Fruit fly (Drosophila melanogaster) ovary, adult (tissue): ENCODE measurements around the gene CG13054.

ENCODE experiments used
- CG17801 ChIP-seq: fragments of 200-800 bp; optimal IDR thresholded peaks from 2 replicates; lab custom pipeline; 2019; ENCODE audit warnings: missing biosample characterization, mild to moderate bottlenecking, missing genetic modification characterization, moderate library complexity; ENCODE audit not compliant: partially characterized antibody

The CG13054 gene

DNA sequence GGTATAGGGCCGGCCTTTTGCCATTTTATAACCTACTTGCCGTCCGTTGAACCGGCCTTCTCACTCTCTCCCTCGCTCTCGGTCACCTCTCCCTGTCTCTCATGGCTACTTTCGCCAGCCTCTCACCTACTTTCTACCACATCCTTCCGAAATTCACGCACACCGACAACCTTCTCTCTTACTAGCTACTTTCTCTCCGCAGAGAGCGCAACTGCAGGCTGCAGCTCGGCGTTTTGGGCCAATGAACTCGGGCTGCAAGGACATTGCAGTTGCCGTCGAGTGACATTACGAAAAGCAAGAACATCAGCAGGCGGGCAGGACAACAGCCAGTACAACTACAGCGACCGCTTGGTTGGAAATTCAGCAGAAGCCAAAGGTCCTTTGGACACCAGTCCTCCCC is 15.7 kb downstream of the CG13054 start:
- TF ChIP-seq CG17801 (GFP tag; lab: Kevin White, UChicago), result no peak

DNA sequence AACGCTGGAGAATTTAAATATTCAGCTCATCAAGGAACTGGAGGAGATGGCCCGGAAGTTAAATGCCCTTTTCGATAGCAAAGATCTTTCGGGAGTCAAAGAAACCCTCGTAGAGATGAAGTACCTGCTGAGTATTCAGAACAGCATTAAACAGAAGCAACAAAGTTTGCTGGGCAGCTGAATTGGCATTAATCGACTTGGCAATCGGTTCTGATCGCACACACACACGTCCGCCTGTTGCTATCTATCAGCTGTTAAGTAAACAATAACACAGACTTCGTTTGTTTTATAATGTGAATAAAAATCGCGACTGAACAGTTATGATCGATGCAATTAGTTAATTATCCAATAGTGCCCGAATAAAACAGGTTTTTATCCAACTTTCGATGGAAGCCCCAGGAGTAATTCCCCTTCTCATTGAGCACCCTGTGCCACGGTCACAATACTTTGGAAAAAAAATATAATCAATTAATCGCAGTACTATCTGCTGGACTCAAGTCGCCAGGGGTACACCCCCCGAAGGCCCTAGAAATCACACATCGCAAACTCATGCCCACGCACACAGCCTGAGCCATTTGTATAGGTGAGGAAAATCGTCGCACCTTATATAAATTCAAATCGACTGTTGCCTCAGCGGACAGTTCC is 23.0 kb downstream of the CG13054 start:
- TF ChIP-seq CG17801 (GFP tag; lab: Kevin White, UChicago), result no peak

DNA sequence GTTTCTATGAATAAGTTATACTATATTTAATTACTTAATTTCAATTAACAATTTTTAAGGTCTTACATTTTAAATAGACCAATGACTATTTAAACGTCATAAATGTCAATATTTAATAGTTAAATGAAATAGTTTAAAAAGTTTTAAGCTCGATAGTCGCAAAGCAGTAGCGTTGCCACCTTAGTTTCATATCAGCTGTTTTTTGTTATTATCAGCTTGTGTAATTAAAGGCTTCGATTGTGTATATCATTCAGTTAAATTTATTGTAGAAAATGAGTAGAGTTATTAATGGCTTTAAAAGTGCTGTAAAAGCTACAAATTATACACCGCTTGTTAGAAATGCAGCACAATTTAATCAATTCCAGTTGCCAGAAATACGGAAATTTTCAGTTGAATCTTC is 24.1 kb downstream of the CG13054 start, which contains the start of gene Hsc20:
Hsc20 (plus strand) TSS at position 204 of the 400 bp plus-strand sequence.
- peak; percentile 11 for TF ChIP-seq CG17801 (GFP tag; lab: Kevin White, UChicago)

DNA sequence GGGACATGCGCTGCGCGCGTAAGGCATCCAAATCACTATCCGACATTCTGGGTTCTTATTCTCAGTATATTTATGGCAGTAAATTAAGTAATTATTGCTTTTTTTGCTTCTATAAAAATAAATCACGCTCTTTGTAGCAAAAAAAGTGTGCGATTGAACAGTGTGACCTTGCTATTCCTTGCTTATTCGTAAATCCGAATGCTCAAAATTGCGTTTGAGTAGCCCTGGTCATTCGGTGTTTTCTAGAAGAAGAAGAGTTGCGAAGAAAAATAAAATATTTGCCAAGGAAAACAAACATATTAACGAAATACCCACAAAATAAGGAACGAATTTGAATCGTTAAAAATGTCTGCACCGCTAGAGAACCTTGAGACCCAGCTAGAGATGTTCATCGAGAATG is 25.1 kb downstream of the CG13054 start, which contains the start of the genes PDCD-5 and MED10:
PDCD-5 (minus strand) TSS at position 182 of the 400 bp plus-strand sequence.
MED10 (plus strand) TSS at position 228 of the 400 bp plus-strand sequence.
- peak; percentile 60 for TF ChIP-seq CG17801 (GFP tag; lab: Kevin White, UChicago)

DNA sequence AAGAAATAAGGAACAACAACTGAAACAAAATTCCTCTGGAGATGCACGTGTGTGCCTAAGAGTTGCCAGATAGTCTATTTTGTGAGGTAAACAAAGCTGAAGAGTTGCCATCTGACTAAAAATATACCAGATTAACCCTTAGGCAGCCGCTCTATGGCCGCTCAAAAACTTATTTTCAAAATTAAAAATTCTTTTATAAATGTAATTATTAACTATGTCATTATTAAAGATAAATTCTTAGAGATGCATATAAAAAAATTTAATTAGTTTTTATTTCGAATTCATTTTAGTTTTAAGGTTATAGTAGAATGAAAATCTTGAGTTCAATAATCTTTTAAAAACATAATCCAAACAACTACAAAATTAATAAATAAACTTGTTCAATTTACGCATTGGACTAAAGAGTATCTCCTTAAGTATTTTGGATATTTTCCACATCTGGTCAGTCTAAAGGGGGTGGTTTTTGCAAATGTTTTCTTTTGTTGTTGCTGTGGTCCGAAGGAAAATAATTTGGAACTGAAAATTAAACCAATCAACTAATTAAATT is 28.3 kb downstream of the CG13054 start, which contains the start of gene Tmx3:
Tmx3 (plus strand) TSS at position 442 of the 547 bp plus-strand sequence.
- TF ChIP-seq CG17801 (GFP tag; lab: Kevin White, UChicago), result peak; percentile 71

DNA sequence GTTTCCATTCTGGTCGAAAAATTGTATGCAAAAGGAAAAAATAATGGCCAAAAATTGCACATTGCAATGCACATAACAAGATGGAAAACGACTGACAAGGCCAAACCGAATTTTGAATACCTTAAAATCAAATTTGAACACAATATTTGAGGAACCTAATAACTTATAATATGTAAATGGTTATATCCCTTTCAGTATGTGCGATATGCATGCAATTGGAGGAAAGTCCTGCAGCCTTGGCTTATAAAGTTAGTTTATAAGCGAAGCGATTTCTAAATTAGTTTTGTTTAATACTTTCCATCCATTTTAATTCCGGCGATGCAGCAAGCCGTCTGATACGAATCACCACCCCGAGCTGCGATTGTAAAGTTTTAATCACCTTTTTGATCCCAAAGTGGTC is 31.8 kb downstream of the CG13054 start:
- no peak for TF ChIP-seq CG17801 (GFP tag; lab: Kevin White, UChicago)

DNA sequence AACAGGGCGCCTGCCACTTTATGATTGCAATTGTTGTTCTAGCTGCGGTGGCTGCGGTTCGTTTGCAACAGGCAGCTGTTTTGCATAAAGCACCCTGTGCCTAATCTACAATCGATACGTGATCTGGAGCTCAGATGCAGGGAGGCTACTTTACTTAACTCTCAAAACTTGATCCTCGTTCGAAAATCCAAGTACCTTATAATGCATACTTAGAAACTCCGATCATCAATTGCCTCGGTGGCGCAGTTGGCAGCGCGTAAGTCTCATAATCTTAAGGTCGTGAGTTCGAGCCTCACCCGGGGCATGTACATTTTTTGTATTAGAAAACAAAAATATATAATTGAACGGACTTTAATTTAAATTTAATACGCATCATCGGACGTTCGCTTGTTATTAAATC is 35.2 kb downstream of the CG13054 start:
- TF ChIP-seq CG17801 (GFP tag; lab: Kevin White, UChicago), result no peak

DNA sequence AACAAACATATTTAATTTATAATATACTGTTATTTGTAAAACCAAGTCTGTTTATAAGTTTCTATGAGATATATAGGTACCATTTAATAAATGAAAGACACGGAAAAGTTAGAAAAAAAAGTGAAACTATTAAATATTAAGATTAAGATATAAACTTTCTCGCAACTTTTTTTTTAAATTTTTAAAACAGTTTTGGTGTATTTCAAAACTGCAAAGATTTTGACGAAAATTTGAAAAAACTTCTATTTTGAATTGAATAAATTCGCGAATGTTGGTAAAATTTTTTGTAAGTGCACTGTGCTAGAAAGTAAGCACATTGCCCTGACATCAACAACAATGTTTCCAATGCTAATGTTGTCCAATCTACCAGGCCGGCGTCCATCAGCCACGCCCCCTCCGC is 35.7 kb downstream of the CG13054 start:
- no peak for TF ChIP-seq CG17801 (GFP tag; lab: Kevin White, UChicago)

DNA sequence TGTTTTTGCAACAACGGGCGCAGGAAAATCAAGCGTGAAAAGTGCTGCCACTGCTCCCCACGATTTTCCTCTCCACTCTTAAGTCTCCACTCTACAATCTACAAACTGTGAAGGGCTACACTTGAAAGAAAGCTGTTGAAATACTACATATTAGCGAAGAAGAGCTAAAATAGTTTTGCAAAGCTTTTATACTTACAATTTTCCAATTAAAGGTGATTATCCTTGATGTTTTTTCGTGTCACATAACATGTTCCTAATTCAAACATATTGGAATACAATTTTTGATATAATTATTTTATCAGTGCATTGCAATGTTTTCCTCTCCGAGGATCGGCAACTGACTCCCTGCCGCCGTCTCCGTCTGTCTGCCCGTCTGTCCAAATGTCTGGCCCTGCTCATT is 39.1 kb downstream of the CG13054 start:
- TF ChIP-seq CG17801 (GFP tag; lab: Kevin White, UChicago), result no peak

DNA sequence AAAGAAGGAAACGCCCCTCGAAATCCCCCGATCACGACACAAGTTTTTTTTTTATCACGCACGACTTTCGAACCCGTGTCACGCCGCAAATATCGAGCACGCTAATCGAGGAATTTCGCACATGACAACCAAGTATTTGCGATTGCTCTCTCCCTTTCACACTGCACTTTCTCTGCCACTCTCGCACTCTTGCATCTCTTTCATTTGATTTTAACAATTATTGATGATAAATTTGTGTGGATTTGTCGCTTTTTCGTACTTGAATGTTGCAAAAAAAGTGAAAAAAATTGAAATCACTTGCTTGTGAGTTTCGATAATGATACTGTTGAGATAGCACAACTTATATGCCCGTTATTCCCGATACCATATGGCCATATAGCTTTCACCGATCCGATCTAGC is 39.8 kb downstream of the CG13054 start, which contains the start of gene CG13073:
CG13073 (minus strand) TSS at position 101 of the 400 bp plus-strand sequence.
- TF ChIP-seq CG17801 (GFP tag; lab: Kevin White, UChicago), result no peak

DNA sequence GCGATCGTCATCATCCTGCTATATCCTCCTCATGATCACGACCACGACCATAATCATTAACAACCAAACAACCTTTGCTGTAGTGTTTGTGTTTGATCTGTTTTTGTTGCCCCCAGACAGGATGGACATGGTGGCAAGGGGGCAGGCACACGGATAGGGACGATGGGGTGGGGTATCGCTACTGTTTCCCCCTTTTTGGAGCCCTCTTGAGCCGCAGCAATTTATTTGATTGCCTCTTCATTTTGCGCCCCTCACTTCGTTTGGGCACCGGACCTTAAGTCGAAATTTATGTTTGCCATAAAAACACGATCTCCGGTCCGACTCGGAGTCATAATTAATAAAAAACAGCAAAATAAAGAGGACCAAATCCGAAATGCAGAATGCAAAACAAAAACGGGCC is 41.2 kb downstream of the CG13054 start:
- no peak for TF ChIP-seq CG17801 (GFP tag; lab: Kevin White, UChicago)

DNA sequence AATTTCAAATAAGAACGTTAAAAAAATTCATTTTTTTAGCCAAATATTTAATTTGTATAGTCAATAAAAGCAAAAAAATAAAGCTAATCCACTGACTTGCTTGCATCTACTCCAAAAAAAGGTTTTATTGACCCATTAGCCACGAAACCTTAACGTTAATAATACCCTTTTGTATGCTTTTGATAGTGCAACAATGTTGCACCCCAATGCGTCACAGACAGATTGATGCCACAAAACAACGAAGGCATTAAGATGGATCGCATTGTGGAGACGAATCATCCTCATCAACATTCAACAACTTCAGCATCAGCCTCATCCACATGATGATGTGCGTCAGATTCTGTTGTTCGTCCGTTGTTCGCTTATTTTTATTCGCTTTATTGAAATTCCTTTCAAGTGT is 41.6 kb downstream of the CG13054 start:
- TF ChIP-seq CG17801 (GFP tag; lab: Kevin White, UChicago), result no peak

DNA sequence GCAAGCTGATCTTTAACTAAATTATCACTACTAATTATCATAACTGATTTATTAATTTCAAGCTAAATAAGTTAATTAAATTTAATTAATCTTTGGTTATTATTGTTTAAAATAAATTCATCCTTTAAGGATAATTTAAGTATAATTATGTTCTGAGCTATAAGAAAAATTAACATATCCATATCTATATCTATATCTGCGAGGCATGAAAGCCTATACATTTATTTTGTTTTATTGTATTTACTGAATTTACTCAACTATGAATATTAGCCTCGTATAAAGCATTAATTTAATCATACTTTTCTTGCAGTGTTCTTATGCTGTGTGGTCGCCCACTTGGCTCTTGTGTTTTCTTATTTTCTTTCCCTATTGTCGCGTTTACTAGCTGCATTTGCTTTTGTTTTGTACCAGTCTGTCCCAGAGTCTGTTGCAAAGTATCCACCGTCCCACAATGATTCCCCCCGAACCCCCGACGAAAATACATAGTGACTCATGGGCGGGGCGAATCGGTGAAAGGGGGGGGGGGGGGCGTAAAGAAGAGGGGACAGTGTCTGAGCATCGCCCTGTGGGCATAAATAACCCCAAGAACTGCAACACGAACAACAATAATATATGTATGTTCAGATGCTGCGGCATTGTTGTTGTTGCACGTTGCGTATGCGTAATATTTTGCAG is 42.3 kb downstream of the CG13054 start:
- TF ChIP-seq CG17801 (GFP tag; lab: Kevin White, UChicago), result no peak

DNA sequence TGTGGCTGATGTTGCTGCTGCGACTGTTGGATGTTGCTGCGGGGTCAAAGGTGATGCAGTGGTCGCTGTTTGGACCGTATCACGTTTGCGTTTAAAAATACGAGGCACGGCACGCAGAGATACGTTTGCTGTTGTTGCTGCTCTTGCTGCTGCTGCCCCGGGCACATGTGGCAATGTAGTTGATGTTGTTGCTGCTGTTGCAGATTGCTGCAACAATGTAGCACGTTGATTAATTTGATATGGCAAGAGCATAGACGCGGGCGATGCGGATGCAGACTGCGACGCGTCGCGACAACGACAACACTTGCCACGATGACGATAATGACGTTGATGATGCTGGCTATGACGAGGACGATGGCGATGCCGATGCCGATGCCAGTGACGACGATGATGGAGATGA is 43.8 kb downstream of the CG13054 start:
- no peak for TF ChIP-seq CG17801 (GFP tag; lab: Kevin White, UChicago)

DNA sequence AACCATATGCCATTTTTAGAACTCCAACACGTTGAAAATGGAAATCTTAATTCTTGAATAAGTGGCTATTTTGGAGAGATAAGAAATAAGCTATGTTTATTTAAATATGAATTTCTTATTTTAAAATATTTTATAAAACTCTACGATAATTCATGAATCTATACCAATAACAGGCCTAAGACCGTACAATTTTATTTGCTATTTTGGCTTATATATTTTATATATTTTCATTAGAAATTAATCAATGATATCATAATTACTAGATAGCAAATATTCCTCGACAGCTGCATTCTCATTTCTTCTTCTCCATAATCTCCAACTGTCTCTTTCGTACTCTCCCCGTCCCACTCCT is 45.1 kb downstream of the CG13054 start:
- TF ChIP-seq CG17801 (GFP tag; lab: Kevin White, UChicago), result no peak
